Fruit fly (Drosophila melanogaster): ENCODE results near the gene Cpr65Ax2.
A peak's percentile ranks its signal among the peaks of the same experiment; 100 is the strongest.

Gene Cpr65Ax2

DNA sequence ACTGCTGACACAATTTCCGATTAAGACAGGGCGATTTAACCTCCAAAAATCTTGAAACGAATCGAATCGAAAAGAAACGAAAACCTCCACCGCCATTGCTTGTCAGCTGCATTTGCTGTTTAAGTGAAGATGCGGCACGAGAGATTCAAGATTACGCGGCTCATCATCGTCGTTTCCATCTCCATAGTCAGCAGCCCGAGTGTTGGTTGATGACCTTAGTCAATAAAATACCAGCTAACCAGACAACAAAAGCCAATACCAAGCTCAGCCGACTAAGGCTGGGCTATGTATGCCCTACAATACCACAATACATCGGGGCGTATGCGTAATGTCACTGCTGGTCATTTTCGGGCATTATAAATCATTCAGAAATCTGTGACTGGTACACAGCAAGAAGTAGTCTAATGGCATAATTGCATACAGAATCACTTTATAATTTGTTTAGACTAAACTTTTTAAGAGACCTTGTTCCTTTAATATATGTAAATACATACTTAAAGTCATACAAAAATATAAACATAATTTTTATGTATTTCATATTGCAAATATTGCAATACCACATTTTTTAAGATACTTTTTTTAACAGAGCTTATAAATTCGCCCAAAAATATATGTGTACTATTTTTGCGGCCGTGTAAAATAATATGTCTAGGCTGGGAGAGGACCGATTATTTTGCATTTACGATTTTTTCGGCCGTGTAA is 9.7 kb downstream of the Cpr65Ax2 start (continued):
- TF ChIP-seq Hr39 (optimal IDR thresholded peaks at IDR 0.05), result no peak
- peak; percentile 19 for TF ChIP-seq pros (GFP tag; optimal IDR thresholded peaks at IDR 0.05)
- TF ChIP-seq CG11560 (tag; IDR thresholded peaks at IDR 0.05), result no peak
- no peak for TF ChIP-seq pan (optimal IDR thresholded peaks at IDR 0.05)
- TF ChIP-seq pan (GFP tag; optimal IDR thresholded peaks at IDR 0.05 in 1 of 2, IDR thresholded peaks at IDR 0.05 in 1 of 2), result no peak
- no peak for TF ChIP-seq wek (GFP tag; optimal IDR thresholded peaks at IDR 0.05)

DNA sequence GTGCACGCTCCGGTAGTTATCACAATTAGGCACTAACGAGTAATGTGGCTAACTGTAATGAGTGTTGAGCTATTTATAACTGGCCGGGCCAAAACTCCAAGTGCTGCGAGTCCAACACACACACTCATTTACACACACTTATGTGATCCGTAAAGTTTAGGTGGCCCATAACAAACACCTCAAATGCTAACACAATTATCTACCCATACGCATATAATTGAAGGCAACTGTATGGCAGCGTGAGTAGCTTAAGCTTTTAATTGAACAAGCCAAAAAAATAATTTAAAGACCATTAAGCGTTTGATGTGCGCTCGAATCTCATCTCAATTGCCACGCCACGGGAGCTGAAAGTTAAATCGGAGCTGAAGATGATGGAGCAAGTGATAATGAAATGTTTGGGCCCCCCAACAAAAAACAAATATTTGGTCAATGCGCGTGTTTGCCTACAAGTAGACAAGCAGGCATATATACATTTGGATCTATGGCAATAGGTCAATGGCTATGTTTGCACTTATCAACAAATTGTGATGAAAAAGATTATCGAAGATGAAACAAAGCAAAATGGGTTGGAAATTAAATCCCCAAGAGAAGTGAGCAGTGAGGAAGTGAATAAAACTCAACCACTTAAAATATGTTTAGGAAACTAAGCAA is 10.6 kb downstream of the Cpr65Ax2 start, which contains the start of gene Cpr65Av:
Gene Cpr65Av, minus strand, starts transcription at position 51 of the 651 bp plus-strand sequence.
- no peak for TF ChIP-seq CG14965 (GFP tag; optimal IDR thresholded peaks at IDR 0.05; ENCODE audit: borderline replicate concordance)
- TF ChIP-seq dimm (GFP tag; IDR thresholded peaks at IDR 0.05), result no peak
- no peak for TF ChIP-seq CG4820 (GFP tag; optimal IDR thresholded peaks at IDR 0.05)
- no peak for TF ChIP-seq Deaf1 (tag; optimal IDR thresholded peaks at IDR 0.05)
- peak; percentile 26 for TF ChIP-seq CG3407 (GFP tag; optimal IDR thresholded peaks at IDR 0.05)
- no peak for TF ChIP-seq pros (GFP tag; optimal IDR thresholded peaks at IDR 0.05)
- TF ChIP-seq Xrp1 (GFP tag; IDR thresholded peaks at IDR 0.05), result no peak
- TF ChIP-seq TFAM (GFP tag; optimal IDR thresholded peaks at IDR 0.05), result no peak
- TF ChIP-seq ind (GFP tag; optimal IDR thresholded peaks at IDR 0.05), result no peak
- TF ChIP-seq CG5245 (GFP tag; optimal IDR thresholded peaks at IDR 0.05), result no peak
- TF ChIP-seq yki (optimal IDR thresholded peaks at IDR 0.05), result no peak
- TF ChIP-seq Dref (GFP tag; IDR thresholded peaks at IDR 0.05), result no peak
- TF ChIP-seq CG12155 (GFP tag; optimal IDR thresholded peaks at IDR 0.05), result no peak
- TF ChIP-seq E2f2 (GFP tag; IDR thresholded peaks at IDR 0.05), result no peak
- TF ChIP-seq CG11456 (GFP tag; IDR thresholded peaks at IDR 0.05), result no peak
- TF ChIP-seq CG11398 (GFP tag; optimal IDR thresholded peaks at IDR 0.05), result no peak
- no peak for TF ChIP-seq exex (tag; optimal IDR thresholded peaks at IDR 0.05)
- no peak for TF ChIP-seq CG2202 (tag; optimal IDR thresholded peaks at IDR 0.05)
- TF ChIP-seq ara (GFP tag; IDR thresholded peaks at IDR 0.05), result no peak
- TF ChIP-seq Nf-YC (tag; optimal IDR thresholded peaks at IDR 0.05), result no peak
- TF ChIP-seq dmrt99B (tag; optimal IDR thresholded peaks at IDR 0.05), result peak; percentile 59
- peak; percentile 33 for TF ChIP-seq Asciz (GFP tag; optimal IDR thresholded peaks at IDR 0.05)
- TF ChIP-seq CG12391 (tag; optimal IDR thresholded peaks at IDR 0.05), result no peak
- TF ChIP-seq Vsx1 (GFP tag; optimal IDR thresholded peaks at IDR 0.05), result no peak
- TF ChIP-seq CG12744 (GFP tag; optimal IDR thresholded peaks at IDR 0.05), result no peak
- TF ChIP-seq CG1529 (GFP tag; optimal IDR thresholded peaks at IDR 0.05), result peak; percentile 20
- no peak for TF ChIP-seq Bdp1 (GFP tag; optimal IDR thresholded peaks at IDR 0.05)
- no peak for TF ChIP-seq jing (GFP tag; optimal IDR thresholded peaks at IDR 0.05)
- no peak for TF ChIP-seq nom (GFP tag; optimal IDR thresholded peaks at IDR 0.05)
- TF ChIP-seq CG11085 (GFP tag; IDR thresholded peaks at IDR 0.05), result no peak
- no peak for TF ChIP-seq luna (GFP tag; optimal IDR thresholded peaks at IDR 0.05)
- no peak for TF ChIP-seq h (optimal IDR thresholded peaks at IDR 0.05)
- TF ChIP-seq Stat92E (GFP tag; optimal IDR thresholded peaks at IDR 0.05), result no peak
- TF ChIP-seq gfzf (GFP tag; optimal IDR thresholded peaks at IDR 0.05), result no peak
- TF ChIP-seq ash1 (GFP tag; optimal IDR thresholded peaks at IDR 0.05), result no peak
- no peak for TF ChIP-seq schlank (tag; optimal IDR thresholded peaks at IDR 0.05)
- TF ChIP-seq CG4617 (GFP tag; optimal IDR thresholded peaks at IDR 0.05; ENCODE audit: borderline replicate concordance), result no peak
- no peak for TF ChIP-seq Dip3 (GFP tag; optimal IDR thresholded peaks at IDR 0.05)
- no peak for TF ChIP-seq Poxn (GFP tag; IDR thresholded peaks at IDR 0.05)
- peak; percentile 42 for TF ChIP-seq tap (tag; optimal IDR thresholded peaks at IDR 0.05)
- TF ChIP-seq br (optimal IDR thresholded peaks at IDR 0.05), result no peak
- TF ChIP-seq CG15696 (tag; optimal IDR thresholded peaks at IDR 0.05), result peak; percentile 13
- TF ChIP-seq Nf-YB (GFP tag; optimal IDR thresholded peaks at IDR 0.05), result no peak
- no peak for TF ChIP-seq cwo (GFP tag; optimal IDR thresholded peaks at IDR 0.05)
